Worm (Caenorhabditis elegans) whole organism, early embryonic: ENCODE measurements around the gene Y94A7B.11.

Experiments
- B0310.2 ChIP-seq: sonication (generic microtip); optimal IDR thresholded peaks from 2 replicates; lab custom pipeline; 2016; ENCODE audit warnings: mild to moderate bottlenecking, missing genetic modification characterization, missing compliant biosample characterization
- F13C5.2 ChIP-seq: sonication (generic microtip); optimal IDR thresholded peaks from 2 replicates; lab custom pipeline; 2017; ENCODE audit warnings: mild to moderate bottlenecking, missing genetic modification characterization, inconsistent platforms, missing compliant biosample characterization
- aly-1 ChIP-seq: sonication (generic microtip); optimal IDR thresholded peaks from 2 replicates; lab custom pipeline; 2016; ENCODE audit warnings: missing genetic modification characterization, missing compliant biosample characterization
- ama-1 ChIP-seq: fragments of 150-350 bp; optimal IDR thresholded peaks from 2 replicates; lab custom pipeline; 2014
- ceh-13 ChIP-seq: fragments of 200-800 bp; sonication (Bioruptor generic); optimal IDR thresholded peaks from 2 replicates; lab custom pipeline; 2018; ENCODE audit warnings: mild to moderate bottlenecking, missing genetic modification characterization, missing compliant biosample characterization
- ceh-36 ChIP-seq: sonication (generic microtip); optimal IDR thresholded peaks from 2 replicates; lab custom pipeline; 2016; ENCODE audit warnings: missing genetic modification characterization, inconsistent platforms, missing compliant biosample characterization
- ets-7 ChIP-seq: sonication (generic microtip); optimal IDR thresholded peaks from 2 replicates; lab custom pipeline; 2016; ENCODE audit warnings: missing genotype, missing genetic modification characterization, missing compliant biosample characterization
- flt-1 ChIP-seq: fragments of 200-800 bp; sonication (Bioruptor generic); IDR thresholded peaks from 2 replicates; pipeline ENCODE4 v1.3.6; 2022; ENCODE audit warnings: missing genetic modification characterization, missing compliant biosample characterization
- hmbx-1 ChIP-seq: sonication (generic microtip); optimal IDR thresholded peaks from 2 replicates; lab custom pipeline; 2016; ENCODE audit warnings: mild to moderate bottlenecking, missing genetic modification characterization, missing compliant biosample characterization
- hmg-4 ChIP-seq: fragments of 200-800 bp; sonication (Bioruptor generic); optimal IDR thresholded peaks from 2 replicates; lab custom pipeline; 2018; ENCODE audit warnings: mild to moderate bottlenecking, missing genetic modification characterization, missing compliant biosample characterization
- hnd-1 ChIP-seq: sonication (generic microtip); optimal IDR thresholded peaks from 2 replicates; lab custom pipeline; 2016; ENCODE audit warnings: missing genetic modification characterization, missing compliant biosample characterization
- pes-1 ChIP-seq: fragments of 200-800 bp; sonication (Bioruptor generic); IDR thresholded peaks from 2 replicates; pipeline ENCODE4 v1.3.6; 2022; ENCODE audit warnings: missing genetic modification reagents, missing genetic modification characterization, missing compliant biosample characterization
- scrt-1 ChIP-seq: fragments of 200-800 bp; sonication (Bioruptor generic); IDR thresholded peaks from 2 replicates; pipeline ENCODE4 v1.3.6; 2022; ENCODE audit warnings: missing genetic modification characterization, missing compliant biosample characterization
- sea-1 ChIP-seq: fragments of 200-800 bp; sonication (Bioruptor generic); conservative IDR thresholded peaks from 2 replicates; pipeline ENCODE4 v1.3.6; 2022; ENCODE audit warnings: missing genetic modification characterization, missing compliant biosample characterization
- tbx-11 ChIP-seq: fragments of 200-800 bp; sonication (Bioruptor generic); IDR thresholded peaks from 2 replicates; pipeline ENCODE4 v1.3.6; 2022; ENCODE audit warnings: missing genetic modification characterization, missing compliant biosample characterization
- tbx-37 ChIP-seq: fragments of 200-800 bp; sonication (Bioruptor generic); conservative IDR thresholded peaks from 2 replicates; pipeline ENCODE4 v1.3.6; 2022; ENCODE audit warnings: missing genetic modification reagents, missing genetic modification characterization, missing compliant biosample characterization
- tra-4 ChIP-seq: sonication (generic microtip); optimal IDR thresholded peaks from 2 replicates; lab custom pipeline; 2017; ENCODE audit warnings: missing genetic modification characterization, missing compliant biosample characterization

The Y94A7B.11 gene

DNA sequence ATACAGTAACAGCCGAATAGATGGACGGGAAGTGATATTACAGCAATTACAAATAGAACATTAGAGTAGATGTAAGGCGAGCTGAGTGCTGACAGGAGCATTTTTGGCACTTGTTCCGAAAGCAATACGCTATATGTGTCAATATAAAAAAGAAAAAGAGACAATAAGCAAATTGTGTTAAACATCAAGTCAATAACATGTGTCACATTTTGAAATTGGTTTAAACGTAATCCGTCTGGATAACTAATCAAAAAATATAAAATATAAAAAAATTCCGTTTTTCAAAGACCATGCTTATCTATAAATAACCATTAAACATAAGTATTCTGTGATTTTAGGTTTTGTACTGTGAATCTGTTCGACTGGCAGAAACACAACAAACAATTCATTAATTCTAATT, 6.8 kb downstream of the Y94A7B.11 start, which contains the start of gene srh-288:
Gene srh-288 (minus strand): TSS at position 101 of the 400 bp plus-strand sequence.
- TF ChIP-seq F13C5.2 (tag; lab: Kevin White, UChicago): no peak
- TF ChIP-seq hnd-1: no peak
- TF ChIP-seq scrt-1 (GFP tag; lab: Robert Waterston, UW): no peak
- no peak for TF ChIP-seq ets-7
- TF ChIP-seq B0310.2 (tag; lab: Kevin White, UChicago): no peak
- no peak for TF ChIP-seq tra-4
- no peak for TF ChIP-seq hmbx-1
- no peak for TF ChIP-seq pes-1
- no peak for TF ChIP-seq flt-1
- no peak for TF ChIP-seq tbx-11
- no peak for TF ChIP-seq tbx-37 (GFP tag; lab: Robert Waterston, UW)
- no peak for TF ChIP-seq aly-1
- TF ChIP-seq ama-1 (lab: Kevin White, UChicago): no peak
- no peak for TF ChIP-seq ceh-13 (GFP tag; lab: Kevin White, UChicago)
- TF ChIP-seq hmg-4 (GFP tag; lab: Kevin White, UChicago): no peak
- no peak for TF ChIP-seq ceh-36 (tag; lab: Kevin White, UChicago)

DNA sequence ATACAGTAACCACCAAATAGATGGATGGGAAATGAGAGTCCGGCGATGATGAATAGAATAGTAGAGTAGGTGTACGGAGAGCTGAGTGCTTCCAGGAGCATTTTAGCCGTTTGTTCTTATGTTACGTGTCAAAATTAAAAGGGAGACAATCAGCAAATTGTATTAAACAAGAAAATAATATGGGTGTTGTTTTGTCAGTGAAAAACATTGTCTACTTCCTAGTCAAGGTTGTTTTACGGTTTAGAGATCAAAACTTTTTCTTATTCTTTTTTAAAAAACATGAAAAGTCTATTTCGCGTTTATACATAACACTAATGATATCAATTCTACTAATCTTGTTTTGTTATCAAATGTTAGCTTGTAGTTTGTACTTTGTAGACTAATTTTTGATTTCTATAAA, 8.4 kb downstream of the Y94A7B.11 start, which contains the start of gene srh-289:
Gene srh-289 (minus strand): TSS at position 101 of the 400 bp plus-strand sequence.
- TF ChIP-seq hnd-1: no peak

DNA sequence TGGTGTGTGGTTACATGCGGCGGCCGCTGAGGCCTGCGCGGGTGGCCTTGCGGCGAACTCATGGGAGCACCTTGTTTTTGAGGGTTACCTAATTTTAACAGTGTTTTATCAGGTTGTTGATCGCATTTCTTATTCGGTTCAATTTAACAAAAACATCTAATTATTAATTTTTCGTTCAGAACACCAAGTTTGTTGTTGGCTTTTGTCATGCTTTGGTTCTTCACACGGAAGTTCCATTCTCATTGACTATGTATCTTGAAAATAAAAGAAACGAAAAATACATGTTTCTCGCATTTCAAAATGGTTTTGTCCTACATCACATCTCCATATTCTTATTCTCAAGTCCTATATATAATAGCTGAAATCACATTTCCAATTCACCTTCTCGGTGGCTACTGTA, 12.2 kb downstream of the Y94A7B.11 start, which contains the start of gene srh-290:
Gene srh-290 (plus strand): TSS at position 301 of the 400 bp plus-strand sequence.
- TF ChIP-seq hmbx-1: no peak
- TF ChIP-seq ceh-13 (GFP tag; lab: Kevin White, UChicago): no peak
- TF ChIP-seq hmg-4 (GFP tag; lab: Kevin White, UChicago): no peak
- TF ChIP-seq tbx-11: no peak
- no peak for TF ChIP-seq B0310.2 (tag; lab: Kevin White, UChicago)
- no peak for TF ChIP-seq tra-4
- no peak for TF ChIP-seq ets-7
- TF ChIP-seq hnd-1: no peak
- no peak for TF ChIP-seq ama-1 (lab: Kevin White, UChicago)
- TF ChIP-seq ceh-36 (tag; lab: Kevin White, UChicago): no peak
- no peak for TF ChIP-seq aly-1
- TF ChIP-seq scrt-1 (GFP tag; lab: Robert Waterston, UW): no peak
- no peak for TF ChIP-seq flt-1
- no peak for TF ChIP-seq pes-1
- TF ChIP-seq sea-1 (GFP tag; lab: Robert Waterston, UW): no peak

- no peak for TF ChIP-seq hnd-1
- no peak for TF ChIP-seq ceh-13 (GFP tag; lab: Kevin White, UChicago)
- no peak for TF ChIP-seq ets-7
- no peak for TF ChIP-seq F13C5.2 (tag; lab: Kevin White, UChicago)
Observed at ce11 chrV:17784363-17784762, 18.1 kb downstream of the Y94A7B.11 start.

ce11 chrV:17783542-17783941, 18.9 kb downstream of the Y94A7B.11 start, which contains the start of gene srab-12:
Gene srab-12 (minus strand): TSS chrV:17783642.
- TF ChIP-seq ceh-36 (tag; lab: Kevin White, UChicago) (no peak), F13C5.2 (tag; lab: Kevin White, UChicago) (no peak), aly-1 (no peak), hmg-4 (GFP tag; lab: Kevin White, UChicago) (no peak), ceh-13 (GFP tag; lab: Kevin White, UChicago) (no peak), hmbx-1 (no peak), scrt-1 (GFP tag; lab: Robert Waterston, UW) (no peak), ets-7 (no peak), B0310.2 (tag; lab: Kevin White, UChicago) (no peak), pes-1 (no peak), sea-1 (GFP tag; lab: Robert Waterston, UW) (no peak), ama-1 (lab: Kevin White, UChicago) (no peak), tbx-37 (GFP tag; lab: Robert Waterston, UW) (no peak), tbx-11 (no peak), flt-1 (no peak), tra-4 (no peak), hnd-1 (no peak)

- TF ChIP-seq flt-1: no peak
- no peak for TF ChIP-seq hmbx-1
- TF ChIP-seq aly-1: no peak
- no peak for TF ChIP-seq pes-1
- no peak for TF ChIP-seq tra-4
- TF ChIP-seq B0310.2 (tag; lab: Kevin White, UChicago): no peak
- TF ChIP-seq tbx-37 (GFP tag; lab: Robert Waterston, UW): no peak
- TF ChIP-seq ceh-36 (tag; lab: Kevin White, UChicago): no peak
- TF ChIP-seq ets-7: no peak
- no peak for TF ChIP-seq scrt-1 (GFP tag; lab: Robert Waterston, UW)
- TF ChIP-seq hnd-1: no peak
- TF ChIP-seq sea-1 (GFP tag; lab: Robert Waterston, UW): no peak
- no peak for TF ChIP-seq tbx-11
- no peak for TF ChIP-seq ama-1 (lab: Kevin White, UChicago)
- no peak for TF ChIP-seq F13C5.2 (tag; lab: Kevin White, UChicago)
- no peak for TF ChIP-seq ceh-13 (GFP tag; lab: Kevin White, UChicago)
- no peak for TF ChIP-seq hmg-4 (GFP tag; lab: Kevin White, UChicago)
Observed at ce11 chrV:17780285-17780684, 22.1 kb downstream of the Y94A7B.11 start.

DNA sequence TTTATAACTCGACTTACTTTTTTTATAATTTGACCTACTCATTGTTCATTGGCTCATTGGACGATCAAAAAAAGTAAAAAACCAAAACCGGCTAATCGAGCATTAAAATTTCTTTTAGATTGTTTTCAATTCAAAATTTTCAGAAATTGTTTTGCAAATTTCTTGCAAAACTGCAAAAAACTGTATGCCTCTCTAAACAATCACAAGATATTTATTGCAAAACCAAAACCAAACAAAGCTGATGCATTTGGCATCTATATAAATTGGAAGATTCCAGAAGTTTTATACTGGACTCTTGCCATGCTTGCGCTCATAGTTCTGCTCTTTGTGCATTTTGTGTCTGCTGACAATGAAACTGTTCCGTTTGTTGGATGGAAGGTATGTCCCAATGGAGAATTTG, 24.8 kb downstream of the Y94A7B.11 start, which contains the start of gene C47A10.12:
Gene C47A10.12 (plus strand): TSS at position 301 of the 400 bp plus-strand sequence.
- TF ChIP-seq sea-1 (GFP tag; lab: Robert Waterston, UW) (no peak), ceh-13 (GFP tag; lab: Kevin White, UChicago) (no peak), hmbx-1 (no peak), ets-7 (no peak), ama-1 (lab: Kevin White, UChicago) (no peak), tra-4 (no peak)

- TF ChIP-seq ceh-13 (GFP tag; lab: Kevin White, UChicago) (no peak), hnd-1 (no peak), tra-4 (no peak), ama-1 (lab: Kevin White, UChicago) (no peak), ceh-36 (tag; lab: Kevin White, UChicago) (no peak), B0310.2 (tag; lab: Kevin White, UChicago) (no peak), sea-1 (GFP tag; lab: Robert Waterston, UW) (no peak), tbx-11 (no peak), hmg-4 (GFP tag; lab: Kevin White, UChicago) (no peak), ets-7 (no peak), hmbx-1 (no peak), F13C5.2 (tag; lab: Kevin White, UChicago) (no peak)
Observed at ce11 chrV:17777127-17777526, 25.3 kb downstream of the Y94A7B.11 start, which contains the start of gene ddo-1. Gene ddo-1 (minus strand): TSS chrV:17777227.
